Fruit fly (Drosophila melanogaster): ENCODE results near the gene kibra.

Gene kibra

dm6 chr3R:14719380-14719779, 4.7 kb downstream of the kibra start:
- TF ChIP-seq rn (GFP tag; IDR thresholded peaks at IDR 0.05): peak; percentile 63
- peak; percentile 41 for TF ChIP-seq CG10348 (GFP tag; IDR thresholded peaks at IDR 0.05)
- TF ChIP-seq CG8159 (tag; optimal IDR thresholded peaks at IDR 0.05): peak; percentile 80
- peak; percentile 72 for TF ChIP-seq CG15710 (tag; optimal IDR thresholded peaks at IDR 0.05)
- peak; percentile 71 for TF ChIP-seq CG34367 (tag; optimal IDR thresholded peaks at IDR 0.05)
- TF ChIP-seq Snoo (tag; optimal IDR thresholded peaks at IDR 0.05): no peak
- peak; percentile 14 for TF ChIP-seq D1 (tag; optimal IDR thresholded peaks at IDR 0.05)
- peak; percentile 78 for TF ChIP-seq Pif1B (GFP tag; optimal IDR thresholded peaks at IDR 0.05)
- peak; percentile 62 for TF ChIP-seq CG13204 (GFP tag; optimal IDR thresholded peaks at IDR 0.05)
- peak; percentile 91 for TF ChIP-seq CG14655 (GFP tag; optimal IDR thresholded peaks at IDR 0.05)
- peak; percentile 91 for TF ChIP-seq Ets98B (GFP tag; IDR thresholded peaks at IDR 0.05)
- peak; percentile 91 for TF ChIP-seq fd96Ca (GFP tag; IDR thresholded peaks at IDR 0.05)
- peak; percentile 92 for TF ChIP-seq CG8301 (tag; optimal IDR thresholded peaks at IDR 0.05)
- peak; percentile 80 for TF ChIP-seq CG9948 (tag; optimal IDR thresholded peaks at IDR 0.05)
- TF ChIP-seq CG12605 (GFP tag; IDR thresholded peaks at IDR 0.05): peak; percentile 79
- peak; percentile 85 for TF ChIP-seq Pif1A (GFP tag; optimal IDR thresholded peaks at IDR 0.05)
- no peak for TF ChIP-seq EcR (GFP tag; optimal IDR thresholded peaks at IDR 0.05)
- peak; percentile 80 for TF ChIP-seq CG17806 (tag; optimal IDR thresholded peaks at IDR 0.05)
- peak; percentile 55 for TF ChIP-seq gl (tag; optimal IDR thresholded peaks at IDR 0.05)
- TF ChIP-seq CG32121 (GFP tag; IDR thresholded peaks at IDR 0.05): peak; percentile 88
- peak; percentile 92 for TF ChIP-seq CG4496 (GFP tag; IDR thresholded peaks at IDR 0.05)

- TF ChIP-seq CG10348 (GFP tag; IDR thresholded peaks at IDR 0.05) (no peak), Pif1A (GFP tag; optimal IDR thresholded peaks at IDR 0.05) (no peak), CG34367 (tag; optimal IDR thresholded peaks at IDR 0.05) (no peak), CG17806 (tag; optimal IDR thresholded peaks at IDR 0.05) (no peak), gl (tag; optimal IDR thresholded peaks at IDR 0.05) (no peak), CG13204 (GFP tag; optimal IDR thresholded peaks at IDR 0.05) (no peak), Ets98B (GFP tag; IDR thresholded peaks at IDR 0.05) (no peak; the same call in 1 of the 2 replicates), rn (GFP tag; IDR thresholded peaks at IDR 0.05) (no peak), CG9948 (tag; optimal IDR thresholded peaks at IDR 0.05) (no peak), CG15710 (tag; optimal IDR thresholded peaks at IDR 0.05) (no peak), CG32121 (GFP tag; IDR thresholded peaks at IDR 0.05) (no peak), CG4496 (GFP tag; IDR thresholded peaks at IDR 0.05) (no peak), CG8159 (tag; optimal IDR thresholded peaks at IDR 0.05) (no peak), EcR (GFP tag; optimal IDR thresholded peaks at IDR 0.05) (no peak), CG12605 (GFP tag; IDR thresholded peaks at IDR 0.05) (no peak)
These were observed 6.4 kb downstream of the kibra start for dm6 chr3R:14717712-14718097.

dm6 chr3R:14717076-14717711, 6.9 kb downstream of the kibra start:
- no peak for TF ChIP-seq CG10348 (GFP tag; IDR thresholded peaks at IDR 0.05)
- TF ChIP-seq CG9948 (tag; optimal IDR thresholded peaks at IDR 0.05): no peak
- peak; percentile 50 for TF ChIP-seq EcR (GFP tag; optimal IDR thresholded peaks at IDR 0.05)
- no peak for TF ChIP-seq gl (tag; optimal IDR thresholded peaks at IDR 0.05)
- no peak; the same call in 1 of the 2 replicates for TF ChIP-seq Ets98B (GFP tag; IDR thresholded peaks at IDR 0.05)
- peak; percentile 13 for TF ChIP-seq CG13204 (GFP tag; optimal IDR thresholded peaks at IDR 0.05)
- TF ChIP-seq D1 (tag; optimal IDR thresholded peaks at IDR 0.05): no peak
- TF ChIP-seq CG32121 (GFP tag; IDR thresholded peaks at IDR 0.05): no peak
- TF ChIP-seq Pif1B (GFP tag; optimal IDR thresholded peaks at IDR 0.05): no peak
- TF ChIP-seq Snoo (tag; optimal IDR thresholded peaks at IDR 0.05): no peak
- TF ChIP-seq CG8159 (tag; optimal IDR thresholded peaks at IDR 0.05): no peak
- TF ChIP-seq CG17806 (tag; optimal IDR thresholded peaks at IDR 0.05): no peak
- TF ChIP-seq fd96Ca (GFP tag; IDR thresholded peaks at IDR 0.05): 0 out of 3 replicates have a peak, but pooled peaks have one; percentile 21
- TF ChIP-seq CG8301 (tag; optimal IDR thresholded peaks at IDR 0.05): no peak
- peak; percentile 31; the same call in 1 of the 2 replicates for TF ChIP-seq CG12605 (GFP tag; IDR thresholded peaks at IDR 0.05)
- peak; percentile 62 for TF ChIP-seq Pif1A (GFP tag; optimal IDR thresholded peaks at IDR 0.05)
- no peak for TF ChIP-seq CG14655 (GFP tag; optimal IDR thresholded peaks at IDR 0.05)
- peak; percentile 67; the same call in 2 of the 3 replicates for TF ChIP-seq CG4496 (GFP tag; IDR thresholded peaks at IDR 0.05)
- peak; percentile 47 for TF ChIP-seq CG15710 (tag; optimal IDR thresholded peaks at IDR 0.05)
- TF ChIP-seq rn (GFP tag; IDR thresholded peaks at IDR 0.05): 0 out of 2 replicates have a peak, but pooled peaks have one; percentile 28
- peak; percentile 42 for TF ChIP-seq CG34367 (tag; optimal IDR thresholded peaks at IDR 0.05)

DNA sequence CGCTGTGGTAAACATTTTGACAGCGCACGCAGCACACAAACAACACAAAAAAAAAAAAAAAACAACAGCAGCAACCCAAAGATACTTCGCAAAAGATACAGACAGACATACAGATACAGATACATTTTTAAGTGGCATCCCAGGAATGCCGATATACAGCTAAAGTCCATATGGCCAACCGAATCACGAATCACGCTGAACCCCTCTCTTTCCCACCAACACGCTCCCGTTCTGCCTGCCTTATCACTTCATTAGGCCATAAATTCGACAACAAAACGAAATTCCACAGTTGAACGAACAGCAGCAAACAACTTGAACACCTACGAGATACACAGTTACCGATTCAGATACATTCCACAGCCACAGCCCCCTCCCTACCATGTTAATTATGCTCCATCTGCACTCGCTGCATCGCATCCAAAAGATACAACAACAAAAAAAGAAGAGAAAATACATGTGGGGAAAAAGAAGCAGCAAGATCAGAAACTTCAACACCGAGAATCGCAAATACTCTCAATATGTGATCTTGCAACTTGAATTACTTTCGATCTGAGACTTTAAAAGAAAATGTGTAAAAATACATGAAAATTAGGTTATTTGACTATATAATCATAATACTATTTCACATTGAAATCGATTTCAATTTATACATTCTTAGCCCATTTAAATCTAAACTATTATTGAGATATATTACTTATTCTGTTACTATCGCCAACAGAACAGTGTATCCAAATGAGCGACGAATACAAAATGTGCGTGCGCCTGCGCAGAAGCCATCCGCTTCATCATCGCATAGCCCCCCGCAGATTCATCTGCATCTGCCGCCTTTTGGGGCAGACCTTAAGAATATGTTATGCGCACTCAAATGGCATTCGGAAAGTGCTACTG, 7.6 kb downstream of the kibra start:
- TF ChIP-seq CG14655 (GFP tag; optimal IDR thresholded peaks at IDR 0.05) (peak; percentile 64), Ets98B (GFP tag; IDR thresholded peaks at IDR 0.05) (no peak), D1 (tag; optimal IDR thresholded peaks at IDR 0.05) (no peak), fd96Ca (GFP tag; IDR thresholded peaks at IDR 0.05) (no peak), CG17806 (tag; optimal IDR thresholded peaks at IDR 0.05) (peak; percentile 29), Pif1B (GFP tag; optimal IDR thresholded peaks at IDR 0.05) (no peak), CG9948 (tag; optimal IDR thresholded peaks at IDR 0.05) (peak; percentile 58), CG8301 (tag; optimal IDR thresholded peaks at IDR 0.05) (peak; percentile 7), CG15710 (tag; optimal IDR thresholded peaks at IDR 0.05) (peak; percentile 53), EcR (GFP tag; optimal IDR thresholded peaks at IDR 0.05) (peak; percentile 28), CG12605 (GFP tag; IDR thresholded peaks at IDR 0.05) (no peak), Pif1A (GFP tag; optimal IDR thresholded peaks at IDR 0.05) (peak; percentile 48), CG4496 (GFP tag; IDR thresholded peaks at IDR 0.05) (0 out of 3 replicates have a peak, but pooled peaks have one; percentile 33), gl (tag; optimal IDR thresholded peaks at IDR 0.05) (no peak), CG32121 (GFP tag; IDR thresholded peaks at IDR 0.05) (no peak), rn (GFP tag; IDR thresholded peaks at IDR 0.05) (no peak), CG34367 (tag; optimal IDR thresholded peaks at IDR 0.05) (peak; percentile 20), CG10348 (GFP tag; IDR thresholded peaks at IDR 0.05) (no peak), CG8159 (tag; optimal IDR thresholded peaks at IDR 0.05) (peak; percentile 53), Snoo (tag; optimal IDR thresholded peaks at IDR 0.05) (no peak), CG13204 (GFP tag; optimal IDR thresholded peaks at IDR 0.05) (peak; percentile 8)
